Fruit fly (Drosophila melanogaster) S2 (cell line): ENCODE results near the gene CG16964.

ENCODE experiments used
- CG8478 ChIP-seq: fragments of >200 bp; optimal IDR thresholded peaks from 2 replicates; lab custom pipeline; 2018
- CTCF ChIP-seq, 2 experiments: fragments of >200 bp; optimal IDR thresholded peaks; 2 replicates each; lab custom pipeline; 2018

CG16964 gene

DNA sequence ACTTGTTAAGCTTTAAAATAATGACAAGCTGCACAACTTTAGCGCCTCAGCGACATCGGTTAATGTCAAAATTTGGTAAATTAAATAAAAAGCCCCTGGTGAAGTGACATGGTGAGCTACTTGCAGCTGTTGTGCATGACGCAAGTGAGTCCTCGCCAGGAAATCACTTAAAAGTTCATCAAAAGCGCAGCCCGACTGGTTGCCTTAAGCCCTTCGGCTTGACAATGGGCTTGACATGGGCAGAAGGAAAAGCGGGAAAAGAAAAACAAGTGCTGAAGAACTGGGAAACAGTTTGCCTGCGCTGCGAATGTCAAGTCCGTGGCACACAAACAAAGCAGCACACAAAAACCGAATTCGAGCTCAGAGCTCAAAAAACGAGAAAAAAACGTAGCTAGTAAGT lies at the start of gene CG16964:
Gene CG16964, plus strand, starts transcription at position 301 of the 400 bp plus-strand sequence.
- TF ChIP-seq CG8478 (lab: Kevin White, UChicago) (no peak), CTCF (optimal IDR thresholded peaks at IDR 0.05; lab: Kevin White, UChicago) (no peak)

DNA sequence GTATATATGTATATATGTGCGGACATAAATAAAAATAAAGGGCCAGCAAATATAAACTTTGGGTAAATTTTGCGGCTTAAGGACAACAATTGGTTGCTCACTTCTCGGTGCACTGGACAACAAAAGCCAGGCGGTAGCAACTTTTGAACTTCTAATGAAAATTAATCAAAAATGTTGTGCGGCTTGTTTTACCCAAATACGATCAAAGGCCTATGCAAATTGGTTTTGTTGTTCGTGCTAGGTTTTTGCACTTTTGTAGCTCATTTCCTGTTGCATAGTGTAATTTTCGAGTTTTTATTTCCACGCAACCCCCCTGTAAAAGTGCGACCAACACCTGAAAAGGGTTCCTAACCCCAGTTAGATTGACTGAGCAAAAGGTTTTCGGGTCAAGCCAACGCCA lies 45.3 kb upstream of the CG16964 start:
- no peak for TF ChIP-seq CTCF (optimal IDR thresholded peaks at IDR 0.05; lab: Kevin White, UChicago)
- no peak for TF ChIP-seq CG8478 (lab: Kevin White, UChicago)

DNA sequence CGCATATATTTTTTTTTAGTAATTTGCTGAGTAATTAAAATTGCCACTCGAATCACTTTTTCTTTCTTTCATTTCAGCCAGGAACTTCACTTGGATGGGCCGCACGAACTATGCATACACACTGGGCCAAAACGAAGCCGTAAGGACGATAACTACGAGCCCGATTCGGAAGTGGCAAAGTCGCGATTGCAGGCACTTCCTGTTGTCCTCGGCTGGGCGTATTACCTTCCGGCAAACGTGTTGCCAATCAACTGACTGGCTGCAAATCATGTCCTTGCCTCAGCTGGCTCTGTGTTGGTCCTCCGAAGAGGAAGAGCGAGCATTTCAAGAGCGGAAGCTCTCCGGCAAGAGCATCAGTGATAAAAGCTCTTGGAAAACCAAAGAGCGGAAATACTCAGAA lies 44.4 kb upstream of the CG16964 start:
- TF ChIP-seq CG8478 (lab: Kevin White, UChicago), result no peak
- TF ChIP-seq CTCF (optimal IDR thresholded peaks at IDR 0.05; lab: Kevin White, UChicago), result no peak

DNA sequence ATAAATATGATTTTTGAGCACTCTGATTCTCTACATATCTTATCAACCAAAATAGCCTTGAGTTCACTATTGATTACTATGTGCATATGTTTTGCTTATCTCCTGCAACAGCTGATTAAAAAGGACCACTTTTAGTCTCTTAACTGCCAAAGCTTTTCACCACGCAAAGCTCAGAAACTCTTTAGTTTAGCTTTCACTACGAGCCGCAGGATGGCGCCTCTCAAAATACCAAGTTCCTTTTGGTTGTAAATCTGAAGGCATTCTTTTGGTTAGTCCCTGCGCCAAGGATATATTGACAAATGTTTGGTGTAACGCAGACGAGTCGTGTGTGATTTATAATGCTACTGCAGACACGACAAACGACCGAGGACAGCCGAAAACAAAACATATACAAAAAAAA lies 43.6 kb upstream of the CG16964 start:
- TF ChIP-seq CG8478 (lab: Kevin White, UChicago), result no peak
- TF ChIP-seq CTCF (optimal IDR thresholded peaks at IDR 0.05; lab: Kevin White, UChicago), result peak in 1 of 2 experiments; percentile 14

DNA sequence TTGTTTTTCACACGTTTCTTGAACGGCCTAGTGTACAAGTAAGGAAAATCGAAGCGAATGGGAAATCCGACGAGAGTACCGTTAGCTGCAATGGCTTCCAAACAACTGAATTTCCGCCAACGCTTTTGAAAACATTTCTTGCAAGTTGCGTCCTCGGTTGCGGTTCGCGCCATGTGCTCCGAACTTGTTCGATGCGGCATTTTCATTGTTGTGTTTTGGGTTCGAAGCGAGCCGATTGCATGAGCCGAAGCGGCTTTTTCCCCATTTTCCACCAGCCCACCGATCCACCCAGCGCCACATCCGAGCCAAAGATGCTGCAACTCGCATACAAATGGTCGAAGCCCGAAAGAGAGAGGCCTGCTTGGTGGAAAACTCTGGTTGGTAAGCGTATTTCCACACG lies 19.3 kb upstream of the CG16964 start, which contains the start of gene Pde1c:
Gene Pde1c, minus strand, starts transcription at position 109 of the 400 bp plus-strand sequence.
- TF ChIP-seq CG8478 (lab: Kevin White, UChicago) (no peak), CTCF (optimal IDR thresholded peaks at IDR 0.05; lab: Kevin White, UChicago) (no peak)

DNA sequence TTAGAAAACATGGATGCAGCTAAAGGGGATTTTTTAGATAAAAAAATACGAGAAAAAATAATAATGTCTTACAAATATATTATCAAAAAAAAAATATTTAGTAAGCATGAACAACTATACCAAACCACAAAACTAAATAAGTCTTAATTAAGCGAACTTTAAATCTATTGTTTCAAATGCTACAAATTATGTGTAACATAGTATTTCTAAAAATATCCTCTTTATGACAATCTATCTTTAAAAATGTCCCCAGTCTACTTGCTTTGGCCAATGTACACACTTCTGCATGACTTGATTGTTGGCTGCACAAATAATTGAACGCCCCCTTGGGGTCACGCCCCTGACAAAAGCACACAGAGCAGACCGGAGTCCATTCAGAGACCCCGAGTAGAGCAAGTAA lies 16.1 kb upstream of the CG16964 start:
- TF ChIP-seq CG8478 (lab: Kevin White, UChicago) (no peak), CTCF (optimal IDR thresholded peaks at IDR 0.05; lab: Kevin White, UChicago) (no peak)

DNA sequence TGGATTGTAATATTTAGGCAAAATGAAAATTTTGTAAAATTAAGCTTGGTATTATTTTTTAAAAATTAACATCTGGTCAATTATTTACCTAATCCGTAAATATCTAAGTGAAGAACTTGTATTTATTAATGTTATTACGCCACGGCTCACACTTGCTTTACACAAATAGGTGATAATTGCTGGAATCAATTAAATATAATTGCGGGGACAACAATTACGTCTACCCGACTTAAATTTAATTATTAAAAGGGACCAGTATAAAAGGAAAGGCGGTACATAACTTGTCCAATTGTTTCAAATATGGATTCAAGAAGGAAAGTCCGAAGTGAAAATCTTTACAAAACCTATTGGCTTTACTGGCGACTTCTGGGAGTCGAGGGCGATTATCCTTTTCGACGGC lies 13.5 kb upstream of the CG16964 start, which contains the start of gene Or33a:
Gene Or33a, plus strand, starts transcription at position 301 of the 400 bp plus-strand sequence.
- TF ChIP-seq CG8478 (lab: Kevin White, UChicago) (no peak), CTCF (optimal IDR thresholded peaks at IDR 0.05; lab: Kevin White, UChicago) (no peak)

DNA sequence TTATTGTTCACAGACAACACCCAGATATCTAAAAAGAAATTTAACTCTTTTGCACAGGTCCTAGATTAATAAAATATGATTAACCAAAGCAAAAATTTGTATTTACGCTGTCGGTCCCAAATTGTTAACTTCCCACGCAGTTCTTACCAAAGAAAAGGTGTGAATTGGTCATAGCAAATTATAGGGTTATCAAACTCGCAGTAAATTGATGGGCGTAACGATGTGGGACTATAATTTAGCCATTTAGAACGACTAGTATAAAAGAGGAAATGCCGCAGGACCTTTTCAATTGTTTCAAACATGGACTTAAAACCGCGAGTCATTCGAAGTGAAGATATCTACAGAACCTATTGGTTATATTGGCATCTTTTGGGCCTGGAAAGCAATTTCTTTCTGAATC lies 11.9 kb upstream of the CG16964 start, which contains the start of gene Or33b:
Gene Or33b, plus strand, starts transcription at position 301 of the 400 bp plus-strand sequence.
- TF ChIP-seq CG8478 (lab: Kevin White, UChicago) (no peak), CTCF (optimal IDR thresholded peaks at IDR 0.05; lab: Kevin White, UChicago) (no peak)

DNA sequence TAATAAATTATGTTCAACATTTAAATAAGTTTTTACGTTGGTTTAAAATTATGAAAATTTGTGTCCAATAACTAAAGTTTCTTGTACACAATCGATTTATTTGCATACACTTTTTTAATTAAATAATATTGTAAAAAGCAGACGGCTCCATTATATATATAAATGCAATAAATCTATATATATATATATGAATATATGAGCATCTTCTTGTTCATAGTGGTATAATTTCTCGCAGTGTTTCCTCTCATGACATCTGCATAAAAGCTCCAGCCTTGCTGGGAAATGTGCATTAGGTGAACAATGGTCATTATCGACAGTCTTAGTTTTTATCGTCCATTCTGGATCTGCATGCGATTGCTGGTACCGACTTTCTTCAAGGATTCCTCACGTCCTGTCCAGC lies 10.1 kb upstream of the CG16964 start, which contains the start of gene Or33c:
Gene Or33c, plus strand, starts transcription at position 301 of the 400 bp plus-strand sequence.
- TF ChIP-seq CG8478 (lab: Kevin White, UChicago), result no peak
- TF ChIP-seq CTCF (optimal IDR thresholded peaks at IDR 0.05; lab: Kevin White, UChicago), result no peak

DNA sequence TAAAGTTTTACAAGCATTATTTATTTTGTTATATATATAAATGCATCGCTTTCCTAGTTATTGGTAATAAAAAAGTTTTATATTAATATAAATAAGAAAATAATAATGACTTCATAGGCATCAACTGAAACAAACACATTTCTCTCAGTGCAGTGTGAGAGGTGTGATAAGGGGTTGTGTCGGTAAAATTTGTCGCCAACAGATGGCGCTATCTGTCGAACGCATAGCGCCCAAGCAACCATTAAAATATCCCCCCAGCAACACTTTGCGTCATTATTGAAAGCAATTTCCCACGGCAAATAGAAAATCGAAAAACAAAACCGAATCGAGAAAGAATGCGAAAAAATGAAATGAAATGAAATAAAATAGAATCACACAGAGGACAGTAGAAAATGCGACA lies 7.1 kb upstream of the CG16964 start:
- TF ChIP-seq CTCF (optimal IDR thresholded peaks at IDR 0.05; lab: Kevin White, UChicago) (peak; percentile 50 to 66), CG8478 (lab: Kevin White, UChicago) (no peak)

DNA sequence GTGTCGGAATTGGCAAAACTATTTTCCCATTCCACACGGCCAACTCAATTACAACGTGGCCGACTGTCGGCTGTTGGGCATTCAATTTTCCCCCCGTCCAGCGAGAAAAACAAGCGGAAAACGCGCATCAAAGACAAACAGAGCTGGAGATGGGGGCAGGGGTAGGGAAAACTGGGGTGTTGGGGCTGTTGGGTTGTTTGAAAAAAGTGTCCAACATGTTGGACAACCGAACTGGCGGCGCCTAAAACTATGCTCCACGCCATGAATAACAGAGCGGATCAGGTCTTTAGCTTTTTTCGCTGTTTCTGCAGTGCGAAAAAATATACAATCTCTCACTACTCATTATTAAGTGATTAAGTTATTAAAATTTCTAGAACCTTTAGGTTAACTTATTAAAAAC lies 5.5 kb upstream of the CG16964 start:
- TF ChIP-seq CTCF (optimal IDR thresholded peaks at IDR 0.05; lab: Kevin White, UChicago), result no peak
- TF ChIP-seq CG8478 (lab: Kevin White, UChicago), result no peak

DNA sequence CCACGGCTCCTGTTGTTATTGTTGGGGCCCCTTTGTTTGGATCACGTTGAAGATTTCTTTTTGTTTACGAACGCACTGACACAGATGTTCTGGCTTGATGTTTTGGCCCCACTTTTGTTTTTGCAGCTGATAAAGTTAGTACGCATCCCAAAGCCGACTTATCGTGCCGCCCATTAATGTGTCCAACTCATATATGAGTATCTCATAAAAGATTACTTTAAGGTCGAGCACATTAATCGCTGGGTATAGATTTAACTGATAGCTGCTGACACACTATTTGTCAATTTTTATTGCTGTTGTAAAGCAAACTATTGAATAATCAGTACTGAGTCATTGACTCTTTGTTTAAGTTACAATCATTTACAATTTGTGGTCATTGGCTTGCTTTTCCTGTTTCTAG lies 4.9 kb upstream of the CG16964 start:
- no peak for TF ChIP-seq CTCF (optimal IDR thresholded peaks at IDR 0.05; lab: Kevin White, UChicago)
- no peak for TF ChIP-seq CG8478 (lab: Kevin White, UChicago)

DNA sequence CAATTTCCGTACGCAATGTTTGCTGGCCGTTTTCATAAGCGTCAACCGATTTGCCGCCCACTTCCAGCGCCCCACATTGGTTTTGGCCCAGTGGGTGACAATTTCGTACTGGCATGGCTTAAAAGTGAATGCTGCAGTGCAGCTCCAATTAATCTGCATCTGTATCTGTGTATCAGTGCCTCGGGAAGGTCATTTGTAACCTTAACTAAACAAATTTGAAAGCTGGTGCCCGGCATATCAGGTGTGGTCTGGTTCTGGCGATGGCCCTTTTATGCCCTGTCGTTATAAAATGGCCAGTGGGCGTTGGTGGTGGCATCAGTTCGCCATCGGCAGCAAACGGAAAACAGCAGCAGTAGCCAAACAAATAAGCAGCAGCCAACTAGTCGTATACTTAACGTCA lies 3.9 kb upstream of the CG16964 start, which contains the start of gene Crys:
Gene Crys, plus strand, starts transcription at position 301 of the 400 bp plus-strand sequence.
- TF ChIP-seq CG8478 (lab: Kevin White, UChicago), result no peak

DNA sequence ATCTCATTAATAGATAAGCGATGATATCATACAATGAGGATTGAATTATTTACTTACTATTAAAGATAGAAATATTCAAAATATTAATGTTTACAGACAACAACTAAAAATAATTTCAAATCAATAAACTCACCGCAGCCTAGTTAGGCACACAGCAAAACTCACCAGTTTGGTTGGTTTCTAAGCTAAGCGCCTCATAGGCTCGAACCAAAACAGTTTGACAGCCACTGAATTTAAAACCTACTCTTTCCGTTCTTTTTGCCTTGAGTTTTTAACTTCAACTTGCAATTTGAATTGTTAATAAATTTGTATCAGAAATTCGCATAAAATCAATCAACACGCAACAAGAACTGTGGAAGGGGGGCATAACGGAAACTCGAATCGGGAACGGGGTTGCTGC lies 738 bp downstream of the CG16964 start:
- TF ChIP-seq CG8478 (lab: Kevin White, UChicago) (no peak), CTCF (optimal IDR thresholded peaks at IDR 0.05; lab: Kevin White, UChicago) (peak; percentile 25 to 57)

DNA sequence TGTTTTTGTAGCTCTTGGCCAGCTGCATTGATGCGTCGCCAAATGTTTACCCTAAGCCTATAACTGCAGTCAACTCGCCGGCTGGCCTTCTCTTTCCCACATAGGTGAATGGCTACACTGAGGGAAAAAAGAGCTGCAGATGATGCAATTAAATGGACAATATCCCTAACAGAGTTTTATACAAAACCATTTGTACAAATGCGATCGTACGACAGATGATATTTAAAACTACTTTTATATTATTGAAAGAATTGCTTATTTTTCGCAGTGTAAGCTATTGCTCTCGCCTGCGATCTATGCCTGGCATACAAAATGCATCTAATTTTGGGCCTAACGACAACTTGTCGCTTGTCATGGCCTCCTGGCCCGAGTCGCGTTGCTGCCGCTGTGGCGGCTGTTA lies 2.2 kb downstream of the CG16964 start:
- no peak for TF ChIP-seq CG8478 (lab: Kevin White, UChicago)
- no peak for TF ChIP-seq CTCF (optimal IDR thresholded peaks at IDR 0.05; lab: Kevin White, UChicago)

DNA sequence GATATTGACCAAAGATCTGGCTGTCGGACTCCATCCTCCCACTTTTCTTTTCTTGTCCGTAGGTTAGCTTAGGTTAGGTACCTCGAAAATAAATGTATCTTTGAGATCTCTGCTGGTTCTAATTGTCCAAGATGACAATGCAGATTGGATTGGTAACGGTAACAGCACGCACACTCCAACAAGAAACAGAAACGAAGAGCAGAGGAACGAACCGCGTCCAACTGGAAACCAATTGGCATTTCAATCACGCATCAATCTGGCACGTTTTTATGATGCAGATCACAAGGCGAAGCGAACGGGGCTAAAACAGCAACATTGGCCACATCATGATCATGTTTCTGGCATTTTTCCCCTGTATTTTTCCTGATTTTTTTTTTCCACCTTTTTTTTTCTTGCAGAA lies 8.1 kb downstream of the CG16964 start:
- TF ChIP-seq CG8478 (lab: Kevin White, UChicago) (no peak), CTCF (optimal IDR thresholded peaks at IDR 0.05; lab: Kevin White, UChicago) (no peak)
